Worm (Caenorhabditis elegans): ENCODE measurements around the gene twk-40.

ce11 chrIII:13439415-13439814 lies 52.9 kb downstream of the twk-40 start, which contains the start of gene ciao-2B:
- peak; percentile 37 for TF ChIP-seq lin-13 (GFP tag; optimal IDR thresholded peaks at IDR 0.05)
- no peak for TF ChIP-seq nhr-11 (tag; optimal IDR thresholded peaks at IDR 0.05)
- no peak for TF ChIP-seq nhr-237 (tag; optimal IDR thresholded peaks at IDR 0.05)
- TF ChIP-seq skn-1 (tag; optimal IDR thresholded peaks at IDR 0.05): no peak
- no peak for TF ChIP-seq sma-9 (GFP tag; optimal IDR thresholded peaks at IDR 0.05)
- no peak for TF ChIP-seq sma-9 (tag; optimal IDR thresholded peaks at IDR 0.05)
